Worm (Caenorhabditis elegans): ENCODE data around the gene K11H12.1.

DNA sequence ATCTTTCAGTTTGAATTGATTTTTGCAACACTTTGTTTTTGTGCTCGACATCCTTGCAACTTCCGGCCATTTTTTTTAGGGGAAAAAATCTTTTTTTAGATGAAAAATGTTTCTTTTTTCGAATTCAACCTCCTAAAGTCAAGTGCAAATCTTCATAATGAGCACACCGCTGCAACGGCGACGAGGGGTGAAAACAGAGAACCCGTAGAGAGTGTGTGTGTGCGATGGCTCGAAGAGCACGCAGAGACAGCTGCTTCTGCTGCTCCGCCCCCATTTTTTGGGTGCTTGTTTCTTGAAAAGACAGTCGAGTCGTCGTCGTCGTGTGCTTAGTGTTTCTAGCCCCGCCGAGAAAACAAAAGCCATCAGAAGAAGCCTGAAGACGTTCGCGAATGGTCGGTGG lies 47.2 kb downstream of the K11H12.1 start, which contains the start of gene inx-18:
- TF ChIP-seq unc-86 (tag; optimal IDR thresholded peaks at IDR 0.05), result no peak
- no peak for TF ChIP-seq elt-2 (tag; optimal IDR thresholded peaks at IDR 0.05)
- TF ChIP-seq ceh-34 (tag; optimal IDR thresholded peaks at IDR 0.05), result no peak
- TF ChIP-seq rnt-1 (tag; optimal IDR thresholded peaks at IDR 0.05), result no peak
- no peak for TF ChIP-seq T23F11.4 (GFP tag; optimal IDR thresholded peaks at IDR 0.05)
- TF ChIP-seq tbx-2 (tag; optimal IDR thresholded peaks at IDR 0.05), result no peak
- TF ChIP-seq nfya-1 (tag; optimal IDR thresholded peaks at IDR 0.05), result no peak
- no peak for TF ChIP-seq dve-1 (tag; optimal IDR thresholded peaks at IDR 0.05)
- TF ChIP-seq tbx-7 (tag; optimal IDR thresholded peaks at IDR 0.05), result no peak
- no peak for TF ChIP-seq K02D7.2 (tag; optimal IDR thresholded peaks at IDR 0.05)
- TF ChIP-seq npax-4 (tag; optimal IDR thresholded peaks at IDR 0.05), result no peak
- TF ChIP-seq eyg-1 (tag; optimal IDR thresholded peaks at IDR 0.05), result no peak
- no peak for TF ChIP-seq sox-2 (GFP tag; IDR thresholded peaks at IDR 0.05)
- no peak for TF ChIP-seq unc-3 (GFP tag; conservative IDR thresholded peaks at IDR 0.05)
- TF ChIP-seq unc-3 (tag; optimal IDR thresholded peaks at IDR 0.05), result no peak
